Worm (Caenorhabditis elegans) whole organism, L4/young adult: ENCODE data around the gene C15B12.9.

Experiments used
- W03F9.2 ChIP-seq: fragments of 150-350 bp; optimal IDR thresholded peaks from 2 replicates; lab custom pipeline; 2014; ENCODE audit warnings: missing biosample characterization, missing genetic modification characterization
- dao-5 ChIP-seq: sonication (generic microtip); optimal IDR thresholded peaks from 2 replicates; lab custom pipeline; 2016; ENCODE audit warnings: missing genotype, missing genetic modification characterization, moderate library complexity, missing compliant biosample characterization
- him-1 ChIP-seq: sonication (generic microtip); optimal IDR thresholded peaks from 2 replicates; lab custom pipeline; 2016; ENCODE audit warnings: missing genotype, missing genetic modification reagents, missing genetic modification characterization, missing compliant biosample characterization

DNA sequence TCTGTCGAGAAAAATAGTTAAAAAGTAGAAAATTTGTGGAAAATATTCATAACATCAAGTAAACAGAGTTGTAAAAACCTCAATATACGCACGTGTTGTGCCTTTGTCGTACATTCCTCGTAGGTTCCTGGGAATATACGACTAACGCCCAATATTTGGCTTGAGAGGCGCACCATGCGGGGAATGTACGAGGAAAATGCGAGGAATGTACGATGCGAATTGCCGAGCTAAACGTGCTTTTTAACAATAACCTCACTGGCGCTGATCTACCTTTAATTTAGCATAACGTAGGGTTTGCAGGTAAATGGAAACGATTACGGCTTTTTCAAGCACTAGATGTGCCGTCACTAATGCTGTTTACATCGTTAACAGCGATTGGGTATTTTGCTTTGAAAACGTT, at the start of gene C15B12.9:
- no peak for TF ChIP-seq him-1 (tag; lab: Kevin White, UChicago)
- no peak for TF ChIP-seq W03F9.2 (tag; lab: Kevin White, UChicago)
- TF ChIP-seq dao-5, result no peak
